Fruit fly (Drosophila melanogaster) whole organism, embryonic: ENCODE results near the gene JMJD4.

Source experiments
- Atf3 ChIP-seq: fragments of 200-800 bp; sonication (Bioruptor generic); optimal IDR thresholded peaks from 3 replicates; lab custom pipeline; 2016; ENCODE audit warnings: missing biosample characterization, missing genetic modification characterization
- CG10366 ChIP-seq: fragments of 200-800 bp; sonication (Bioruptor generic); IDR thresholded peaks from 2 replicates; pipeline ENCODE4 v1.3.6; 2022; ENCODE audit warnings: missing biosample characterization, missing genetic modification characterization
- CG10543 ChIP-seq: fragments of 200-800 bp; sonication (Bioruptor generic); optimal IDR thresholded peaks from 3 replicates; lab custom pipeline; 2017; ENCODE audit warnings: missing biosample characterization, mild to moderate bottlenecking, missing genetic modification characterization, moderate library complexity
- CG10959 ChIP-seq: fragments of 200-800 bp; sonication (Bioruptor generic); IDR thresholded peaks from 2 replicates; pipeline ENCODE4 v1.3.6; 2022; ENCODE audit warnings: missing biosample characterization, missing genetic modification characterization
- CG12219 ChIP-seq: fragments of 200-800 bp; sonication (Bioruptor generic); optimal IDR thresholded peaks from 3 replicates; lab custom pipeline; 2018; ENCODE audit warnings: missing biosample characterization, mild to moderate bottlenecking, missing genetic modification characterization
- CG12659 ChIP-seq: fragments of 200-800 bp; sonication (Bioruptor generic); optimal IDR thresholded peaks from 3 replicates; lab custom pipeline; 2017; ENCODE audit warnings: mild to moderate bottlenecking, missing biosample characterization, missing genetic modification reagents, missing genetic modification characterization
- CG13775 ChIP-seq: fragments of 200-800 bp; sonication (Bioruptor generic); optimal IDR thresholded peaks from 3 replicates; lab custom pipeline; 2017; ENCODE audit warnings: missing biosample characterization, mild to moderate bottlenecking, missing genetic modification characterization
- CG14965 ChIP-seq: fragments of 200-800 bp; sonication (Bioruptor generic); optimal IDR thresholded peaks from 2 replicates; lab custom pipeline; 2016; ENCODE audit warnings: missing biosample characterization, missing genetic modification characterization, borderline replicate concordance
- CG17802 ChIP-seq: fragments of 200-800 bp; sonication (Bioruptor generic); optimal IDR thresholded peaks from 2 replicates; lab custom pipeline; 2018; ENCODE audit warnings: missing biosample characterization, mild to moderate bottlenecking, missing genetic modification characterization, moderate library complexity
- CG18619 ChIP-seq: fragments of 200-800 bp; sonication (Bioruptor generic); optimal IDR thresholded peaks from 3 replicates; lab custom pipeline; 2017; ENCODE audit warnings: missing biosample characterization, mild to moderate bottlenecking, missing genetic modification characterization
- CG2120 ChIP-seq: fragments of 200-800 bp; sonication (Bioruptor generic); optimal IDR thresholded peaks from 3 replicates; lab custom pipeline; 2016; ENCODE audit warnings: missing biosample characterization, missing genetic modification characterization
- CG31388 ChIP-seq: fragments of 200-800 bp; sonication (Bioruptor generic); optimal IDR thresholded peaks from 2 replicates; lab custom pipeline; 2016; ENCODE audit warnings: missing biosample characterization, missing genetic modification characterization
- CG34376 ChIP-seq: fragments of 200-800 bp; sonication (Bioruptor generic); optimal IDR thresholded peaks from 2 replicates; lab custom pipeline; 2018; ENCODE audit warnings: missing biosample characterization, mild to moderate bottlenecking, missing genetic modification characterization
- CG4282 ChIP-seq: fragments of 200-800 bp; sonication (Bioruptor generic); optimal IDR thresholded peaks from 2 replicates; lab custom pipeline; 2016; ENCODE audit warnings: missing biosample characterization, missing genetic modification characterization
- CG5953 ChIP-seq: fragments of 200-800 bp; sonication (Bioruptor generic); IDR thresholded peaks from 2 replicates; pipeline ENCODE4 v1.3.6; 2022; ENCODE audit warnings: missing biosample characterization, missing genetic modification characterization
- CG6765 ChIP-seq: fragments of 200-800 bp; sonication (Bioruptor generic); optimal IDR thresholded peaks from 3 replicates; lab custom pipeline; 2017; ENCODE audit warnings: missing biosample characterization, mild to moderate bottlenecking, missing genetic modification characterization
- CG8359 ChIP-seq: fragments of 200-800 bp; sonication (Bioruptor generic); optimal IDR thresholded peaks from 2 replicates; lab custom pipeline; 2017; ENCODE audit warnings: missing biosample characterization, mild to moderate bottlenecking, missing genetic modification characterization, borderline replicate concordance
- CkIIα-i1 ChIP-seq: fragments of 200-800 bp; sonication (Bioruptor generic); IDR thresholded peaks from 2 replicates; pipeline ENCODE4 v1.3.6; 2022; ENCODE audit warnings: missing biosample characterization, missing genetic modification characterization
- Dbx ChIP-seq: fragments of 200-800 bp; sonication (Bioruptor generic); IDR thresholded peaks from 3 replicates; pipeline ENCODE4 v1.3.6; 2022; ENCODE audit warnings: missing biosample characterization, missing genetic modification characterization
- Ets97D ChIP-seq: fragments of 200-800 bp; sonication (Bioruptor generic); optimal IDR thresholded peaks from 3 replicates; lab custom pipeline; 2016; ENCODE audit warnings: missing biosample characterization, missing genetic modification characterization
- Gsc ChIP-seq: fragments of 200-800 bp; sonication (Bioruptor generic); IDR thresholded peaks from 2 replicates; pipeline ENCODE4 v1.3.6; 2022; ENCODE audit warnings: missing biosample characterization, missing genetic modification characterization
- Lhr ChIP-seq: fragments of 200-800 bp; sonication (Bioruptor generic); optimal IDR thresholded peaks from 3 replicates; lab custom pipeline; 2017; ENCODE audit warnings: mild to moderate bottlenecking, missing biosample characterization, missing genetic modification reagents, missing genetic modification characterization
- Lpt ChIP-seq: fragments of >200 bp; optimal IDR thresholded peaks from 2 replicates; lab custom pipeline; 2018; ENCODE audit warnings: missing biosample characterization, missing genetic modification characterization
- NC2α ChIP-seq: fragments of 200-800 bp; sonication (Bioruptor generic); optimal IDR thresholded peaks from 2 replicates; lab custom pipeline; 2016; ENCODE audit warnings: missing biosample characterization, missing genetic modification characterization
- NK7.1 ChIP-seq: fragments of 200-800 bp; sonication (Bioruptor generic); optimal IDR thresholded peaks from 3 replicates; lab custom pipeline; 2016; ENCODE audit warnings: missing biosample characterization, missing genetic modification characterization
- Nf-YA ChIP-seq: fragments of 200-800 bp; sonication (Bioruptor generic); IDR thresholded peaks from 2 replicates; pipeline ENCODE4 v1.3.6; 2022; ENCODE audit warnings: missing biosample characterization, missing genetic modification characterization
- Six4 ChIP-seq: fragments of 200-800 bp; sonication (Bioruptor generic); optimal IDR thresholded peaks from 2 replicates; lab custom pipeline; 2016; ENCODE audit warnings: missing biosample characterization, missing genetic modification characterization
- Trl ChIP-seq, 3 experiments: fragments of >200 bp in 2 of 3; fragments of 200-800 bp in 1 of 3; sonication (Bioruptor generic) in 1 of 3; optimal IDR thresholded peaks; 2 replicates in 1 of 3; 3 replicates in 2 of 3; lab custom pipeline; 2016 to 2017; ENCODE audit warnings: missing biosample characterization in 1 of 3, missing genetic modification characterization in 1 of 3
- YL-1 ChIP-seq: fragments of 200-800 bp; sonication (Bioruptor generic); optimal IDR thresholded peaks from 3 replicates; lab custom pipeline; 2017; ENCODE audit warnings: missing biosample characterization, mild to moderate bottlenecking, missing genetic modification characterization
- aop ChIP-seq: fragments of 200-800 bp; sonication (Bioruptor generic); IDR thresholded peaks from 2 replicates; pipeline ENCODE4 v1.3.6; 2022; ENCODE audit warnings: missing biosample characterization, missing genetic modification characterization
- caup ChIP-seq: fragments of 200-800 bp; sonication (Bioruptor generic); optimal IDR thresholded peaks from 3 replicates; lab custom pipeline; 2017; ENCODE audit warnings: missing biosample characterization, mild to moderate bottlenecking, missing genetic modification characterization, moderate library complexity; ENCODE audit not compliant: severe bottlenecking
- da ChIP-seq: fragments of 200-800 bp; sonication (Bioruptor generic); optimal IDR thresholded peaks from 2 replicates; lab custom pipeline; 2016; ENCODE audit warnings: missing biosample characterization, missing genetic modification characterization
- dpn ChIP-seq, 2 experiments: fragments of 200-800 bp; sonication (Bioruptor generic); optimal IDR thresholded peaks; 3 replicates each; lab custom pipeline; 2016; ENCODE audit warnings: missing biosample characterization in 2 of 2, missing genetic modification characterization in 2 of 2
- emc ChIP-seq: fragments of 200-800 bp; sonication (Bioruptor generic); optimal IDR thresholded peaks from 2 replicates; lab custom pipeline; 2016; ENCODE audit warnings: missing biosample characterization, missing genetic modification characterization
- en ChIP-seq: fragments of 200-800 bp; sonication (Bioruptor generic); optimal IDR thresholded peaks from 2 replicates; lab custom pipeline; 2016; ENCODE audit warnings: missing biosample characterization, missing genetic modification characterization
- fd102C ChIP-seq: fragments of 200-800 bp; sonication (Bioruptor generic); optimal IDR thresholded peaks from 2 replicates; lab custom pipeline; 2018; ENCODE audit warnings: missing biosample characterization, mild to moderate bottlenecking, missing genetic modification characterization, moderate library complexity
- fd64A ChIP-seq: fragments of 200-800 bp; sonication (Bioruptor generic); optimal IDR thresholded peaks from 3 replicates; lab custom pipeline; 2018; ENCODE audit warnings: missing biosample characterization, mild to moderate bottlenecking, missing genetic modification characterization
- fu2 ChIP-seq: fragments of 200-800 bp; sonication (Bioruptor generic); optimal IDR thresholded peaks from 2 replicates; lab custom pipeline; 2016; ENCODE audit warnings: missing biosample characterization, missing genetic modification characterization
- h ChIP-seq: fragments of >200 bp; optimal IDR thresholded peaks from 2 replicates; lab custom pipeline; 2017
- hb ChIP-seq: fragments of 200-800 bp; sonication (Bioruptor generic); IDR thresholded peaks from 3 replicates; pipeline ENCODE4 v1.3.6; 2022; ENCODE audit warnings: missing biosample characterization, missing genetic modification characterization; ENCODE audit not compliant: partially characterized antibody
- knrl ChIP-seq: fragments of 200-800 bp; sonication (Bioruptor generic); IDR thresholded peaks from 3 replicates; pipeline ENCODE4 v1.3.6; 2022; ENCODE audit warnings: missing biosample characterization, missing genetic modification characterization; ENCODE audit not compliant: partially characterized antibody
- nerfin-2 ChIP-seq: fragments of 200-800 bp; sonication (Bioruptor generic); IDR thresholded peaks from 2 replicates; pipeline ENCODE4 v1.3.6; 2022; ENCODE audit warnings: missing biosample characterization, missing genetic modification characterization; ENCODE audit not compliant: partially characterized antibody
- onecut ChIP-seq: fragments of 200-800 bp; sonication (Bioruptor generic); IDR thresholded peaks from 2 replicates; pipeline ENCODE4 v1.3.6; 2022; ENCODE audit warnings: missing biosample characterization, missing genetic modification characterization
- ranshi ChIP-seq: fragments of 200-800 bp; sonication (Bioruptor generic); IDR thresholded peaks from 2 replicates; pipeline ENCODE4 v1.3.6; 2022; ENCODE audit warnings: missing biosample characterization, missing genetic modification characterization
- ro ChIP-seq: fragments of 200-800 bp; sonication (Bioruptor generic); IDR thresholded peaks from 2 replicates; pipeline ENCODE4 v1.3.6; 2022; ENCODE audit warnings: missing biosample characterization, missing genetic modification characterization
- scrt ChIP-seq: fragments of 200-800 bp; sonication (Bioruptor generic); optimal IDR thresholded peaks from 2 replicates; lab custom pipeline; 2018; ENCODE audit warnings: missing biosample characterization, mild to moderate bottlenecking, missing genetic modification characterization, moderate library complexity
- shn ChIP-seq: fragments of 200-800 bp; sonication (Bioruptor generic); optimal IDR thresholded peaks from 3 replicates; lab custom pipeline; 2016; ENCODE audit warnings: missing biosample characterization, missing genetic modification characterization
- tin ChIP-seq: fragments of 200-800 bp; sonication (Bioruptor generic); optimal IDR thresholded peaks from 3 replicates; lab custom pipeline; 2016; ENCODE audit warnings: missing biosample characterization, missing genetic modification characterization
- ttk ChIP-seq: fragments of 200-800 bp; sonication (Bioruptor generic); IDR thresholded peaks from 2 replicates; pipeline ENCODE4 v2.1.2; 2022; ENCODE audit warnings: missing biosample characterization, missing genetic modification characterization
- tup ChIP-seq: fragments of 200-800 bp; sonication (Bioruptor generic); optimal IDR thresholded peaks from 2 replicates; lab custom pipeline; 2016; ENCODE audit warnings: missing biosample characterization, mild to moderate bottlenecking, missing genetic modification characterization, moderate library complexity
- usp ChIP-seq: fragments of >200 bp; optimal IDR thresholded peaks from 2 replicates; lab custom pipeline; 2017; ENCODE audit warnings: missing biosample characterization, missing genetic modification characterization

The JMJD4 gene

DNA sequence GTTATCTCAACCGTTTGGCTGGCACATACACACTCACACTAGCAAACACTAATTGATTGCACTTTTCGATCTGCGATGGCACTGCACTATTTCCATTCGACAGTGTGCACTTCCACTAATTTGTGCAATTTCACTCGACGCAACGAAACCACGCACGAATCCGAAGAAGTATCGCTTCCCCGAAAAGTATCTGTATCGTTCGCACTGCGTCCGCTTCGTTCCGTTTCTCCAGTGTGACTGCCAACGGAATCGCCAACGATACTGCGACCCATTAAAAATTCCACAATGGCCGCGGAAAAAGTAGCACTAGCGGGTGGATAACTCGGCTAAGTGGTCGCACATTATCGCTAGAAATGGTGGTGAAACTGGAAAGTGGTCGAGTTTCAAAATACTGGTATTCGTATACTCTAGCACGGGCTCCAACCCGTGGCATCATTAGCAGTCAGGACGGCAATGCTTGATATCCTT lies 6.9 kb downstream of the JMJD4 start, which contains the start of gene Socs36E (continued):
- TF ChIP-seq CG13775 (GFP tag; lab: Kevin White, UChicago) = no peak
- TF ChIP-seq CG10959 (GFP tag; lab: Robert Waterston, UW) = peak; percentile 33; the same call in 1 of the 2 replicates
- TF ChIP-seq hb (GFP tag; lab: Robert Waterston, UW) = no peak
- peak; percentile 33 for TF ChIP-seq caup
- peak; percentile 24 for TF ChIP-seq emc (GFP tag; lab: Kevin White, UChicago)
- TF ChIP-seq CG14965 (GFP tag; lab: Kevin White, UChicago) = no peak
- peak; percentile 7 for TF ChIP-seq CG18619 (GFP tag; lab: Kevin White, UChicago)
- no peak for TF ChIP-seq CG6765 (GFP tag; lab: Kevin White, UChicago)
- peak; percentile 48 to 50 for TF ChIP-seq dpn (GFP tag; optimal IDR thresholded peaks at IDR 0.05; lab: Kevin White, UChicago)
- no peak for TF ChIP-seq Six4
- peak; percentile 24 for TF ChIP-seq Atf3
- TF ChIP-seq Ets97D (GFP tag; lab: Kevin White, UChicago) = peak; percentile 91
- no peak for TF ChIP-seq CG31388 (GFP tag; lab: Kevin White, UChicago)
- TF ChIP-seq CG34376 (GFP tag; lab: Kevin White, UChicago) = peak; percentile 42
- peak; percentile 61; the same call in 1 of the 2 replicates for TF ChIP-seq aop (GFP tag; lab: Robert Waterston, UW)
- TF ChIP-seq nerfin-2 (GFP tag; lab: Robert Waterston, UW) = 0 out of 2 replicates have a peak, but pooled peaks have one; percentile 12
- no peak for TF ChIP-seq CkIIα-i1 (GFP tag; lab: Robert Waterston, UW)
- no peak for TF ChIP-seq ranshi
- TF ChIP-seq knrl (GFP tag; lab: Robert Waterston, UW) = peak; percentile 69; the same call in 2 of the 3 replicates
- no peak for TF ChIP-seq fd102C
- TF ChIP-seq CG17802 (tag; lab: Kevin White, UChicago) = peak; percentile 26
- TF ChIP-seq fu2 (GFP tag; lab: Kevin White, UChicago) = no peak
- no peak for TF ChIP-seq CG8359 (GFP tag; lab: Kevin White, UChicago)
- no peak for TF ChIP-seq CG10543
- TF ChIP-seq Lhr = peak; percentile 99
- TF ChIP-seq NK7.1 (GFP tag; lab: Kevin White, UChicago) = no peak
- TF ChIP-seq CG10366 (GFP tag; lab: Robert Waterston, UW) = no peak
- no peak for TF ChIP-seq shn (GFP tag; lab: Kevin White, UChicago)
- peak; percentile 9 for TF ChIP-seq CG2120 (GFP tag; lab: Kevin White, UChicago)
- no peak for TF ChIP-seq Trl (optimal IDR thresholded peaks at IDR 0.05; lab: Kevin White, UChicago)
- TF ChIP-seq Trl (GFP tag; optimal IDR thresholded peaks at IDR 0.05; lab: Kevin White, UChicago) = peak; percentile 15
- no peak for TF ChIP-seq tup (GFP tag; lab: Kevin White, UChicago)
- TF ChIP-seq CG12219 (GFP tag; lab: Kevin White, UChicago) = no peak
- no peak for TF ChIP-seq YL-1 (GFP tag; lab: Kevin White, UChicago)
- no peak for TF ChIP-seq usp (GFP tag; lab: Kevin White, UChicago)
- TF ChIP-seq fd64A = no peak
- TF ChIP-seq Nf-YA = no peak
- peak; percentile 13 for TF ChIP-seq da (GFP tag; lab: Kevin White, UChicago)
- TF ChIP-seq Lpt (GFP tag; lab: Kevin White, UChicago) = no peak
- no peak for TF ChIP-seq onecut (GFP tag; lab: Robert Waterston, UW)
- no peak for TF ChIP-seq ttk (GFP tag; lab: Robert Waterston, UW)
- TF ChIP-seq CG5953 (GFP tag; lab: Robert Waterston, UW) = 0 out of 2 replicates have a peak, but pooled peaks have one; percentile 19
- TF ChIP-seq Dbx (GFP tag; lab: Robert Waterston, UW) = peak; percentile 64
- peak; percentile 28 for TF ChIP-seq CG4282 (GFP tag; lab: Kevin White, UChicago)
- no peak for TF ChIP-seq ro (GFP tag; lab: Robert Waterston, UW)
- peak; percentile 50 for TF ChIP-seq CG12659 (GFP tag; lab: Kevin White, UChicago)
- TF ChIP-seq Gsc = no peak
- no peak for TF ChIP-seq en
- TF ChIP-seq tin = peak; percentile 15
- TF ChIP-seq scrt (GFP tag; lab: Kevin White, UChicago) = no peak
- peak; percentile 42 for TF ChIP-seq NC2α (GFP tag; lab: Kevin White, UChicago)
- no peak for TF ChIP-seq h (lab: Kevin White, UChicago)
